Fruit fly (Drosophila melanogaster) whole organism, embryonic: Measurements from ENCODE around the gene CG14960.

Experiments
- Ada2b ChIP-seq: fragments of 200-800 bp; sonication (Bioruptor generic); IDR thresholded peaks from 2 replicates; pipeline ENCODE4 v1.3.6; 2022; ENCODE audit warnings: missing biosample characterization, missing genetic modification characterization
- BEAF-32 ChIP-seq: fragments of 200-800 bp; sonication (Bioruptor generic); optimal IDR thresholded peaks from 3 replicates; lab custom pipeline; 2017; ENCODE audit warnings: missing biosample characterization, missing genetic modification characterization, mild to moderate bottlenecking, moderate library complexity, missing genetic modification reagents
- CG10209 ChIP-seq: fragments of 200-800 bp; sonication (Bioruptor generic); optimal IDR thresholded peaks from 3 replicates; lab custom pipeline; 2017; ENCODE audit warnings: missing biosample characterization, mild to moderate bottlenecking, missing genetic modification characterization, missing genetic modification reagents
- CG10654 ChIP-seq: fragments of 200-800 bp; sonication (Bioruptor generic); optimal IDR thresholded peaks from 2 replicates; lab custom pipeline; 2016; ENCODE audit warnings: missing biosample characterization, missing genetic modification characterization
- CG11504 ChIP-seq: fragments of 200-800 bp; sonication (Bioruptor generic); optimal IDR thresholded peaks from 3 replicates; lab custom pipeline; 2019; ENCODE audit warnings: missing biosample characterization, mild to moderate bottlenecking, missing genetic modification characterization, moderate library complexity
- CG11696 ChIP-seq: fragments of 200-800 bp; sonication (Bioruptor generic); IDR thresholded peaks from 2 replicates; pipeline ENCODE4 v1.3.6; 2022; ENCODE audit warnings: missing biosample characterization, missing genetic modification characterization
- CG12659 ChIP-seq: fragments of 200-800 bp; sonication (Bioruptor generic); optimal IDR thresholded peaks from 3 replicates; lab custom pipeline; 2017; ENCODE audit warnings: mild to moderate bottlenecking, missing biosample characterization, missing genetic modification reagents, missing genetic modification characterization
- CG12769 ChIP-seq: fragments of 200-800 bp; sonication (Bioruptor generic); optimal IDR thresholded peaks from 2 replicates; lab custom pipeline; 2019; ENCODE audit warnings: missing biosample characterization, mild to moderate bottlenecking, missing genetic modification characterization, moderate library complexity
- CG13775 ChIP-seq: fragments of 200-800 bp; sonication (Bioruptor generic); optimal IDR thresholded peaks from 3 replicates; lab custom pipeline; 2017; ENCODE audit warnings: missing biosample characterization, mild to moderate bottlenecking, missing genetic modification characterization
- CG15011 ChIP-seq: fragments of 200-800 bp; sonication (Bioruptor generic); optimal IDR thresholded peaks from 3 replicates; lab custom pipeline; 2018; ENCODE audit warnings: missing biosample characterization, mild to moderate bottlenecking, missing genetic modification characterization
- CG18476 ChIP-seq: fragments of 200-800 bp; sonication (Bioruptor generic); optimal IDR thresholded peaks from 2 replicates; lab custom pipeline; 2016; ENCODE audit warnings: missing biosample characterization, mild to moderate bottlenecking, missing genetic modification characterization
- CG43689 ChIP-seq: fragments of 200-800 bp; sonication (Bioruptor generic); IDR thresholded peaks from 2 replicates; pipeline ENCODE4 v1.3.6; 2022; ENCODE audit warnings: missing biosample characterization, missing genetic modification characterization
- CG4707 ChIP-seq: fragments of 200-800 bp; sonication (Bioruptor generic); optimal IDR thresholded peaks from 2 replicates; lab custom pipeline; 2018; ENCODE audit warnings: missing biosample characterization, mild to moderate bottlenecking, missing genetic modification characterization, moderate library complexity
- CG6854 ChIP-seq: fragments of 200-800 bp; sonication (Bioruptor generic); optimal IDR thresholded peaks from 3 replicates; lab custom pipeline; 2017; ENCODE audit warnings: missing biosample characterization, mild to moderate bottlenecking, missing genetic modification characterization
- CG9215 ChIP-seq: fragments of 200-800 bp; sonication (Bioruptor generic); IDR thresholded peaks from 2 replicates; pipeline ENCODE4 v1.3.6; 2022; ENCODE audit warnings: missing biosample characterization, missing genetic modification characterization
- CG9932 ChIP-seq: fragments of 200-800 bp; sonication (Bioruptor generic); IDR thresholded peaks from 2 replicates; pipeline ENCODE4 v1.3.6; 2022; ENCODE audit warnings: missing biosample characterization, missing genetic modification characterization
- CTCF ChIP-seq: fragments of 200-800 bp; sonication (Bioruptor generic); optimal IDR thresholded peaks from 2 replicates; lab custom pipeline; 2017; ENCODE audit warnings: missing biosample characterization, mild to moderate bottlenecking, missing genetic modification characterization, moderate library complexity
- CkIIα-i1 ChIP-seq: fragments of 200-800 bp; sonication (Bioruptor generic); IDR thresholded peaks from 2 replicates; pipeline ENCODE4 v1.3.6; 2022; ENCODE audit warnings: missing biosample characterization, missing genetic modification characterization
- D19A ChIP-seq: fragments of 200-800 bp; optimal IDR thresholded peaks from 3 replicates; lab custom pipeline; 2019; ENCODE audit warnings: missing biosample characterization, mild to moderate bottlenecking, missing genetic modification characterization, moderate library complexity
- Dad ChIP-seq: fragments of 200-800 bp; sonication (Bioruptor generic); optimal IDR thresholded peaks from 3 replicates; lab custom pipeline; 2016; ENCODE audit warnings: missing biosample characterization, missing genetic modification characterization
- Deaf1 ChIP-seq: fragments of 200-800 bp; optimal IDR thresholded peaks from 3 replicates; lab custom pipeline; 2019; ENCODE audit warnings: missing biosample characterization, mild to moderate bottlenecking, missing genetic modification characterization, moderate library complexity
- E2f2 ChIP-seq: fragments of 200-800 bp; sonication (Bioruptor generic); IDR thresholded peaks from 2 replicates; pipeline ENCODE4 v1.3.6; 2022; ENCODE audit warnings: missing biosample characterization, missing genetic modification characterization
- Hand ChIP-seq: fragments of 200-800 bp; sonication (Bioruptor generic); optimal IDR thresholded peaks from 2 replicates; lab custom pipeline; 2017; ENCODE audit warnings: mild to moderate bottlenecking, missing biosample characterization, missing genetic modification reagents, missing genetic modification characterization
- Hmr ChIP-seq: fragments of 200-800 bp; sonication (Bioruptor generic); optimal IDR thresholded peaks from 3 replicates; lab custom pipeline; 2017; ENCODE audit warnings: mild to moderate bottlenecking, missing biosample characterization, missing genetic modification reagents, missing genetic modification characterization
- Max ChIP-seq: fragments of 200-800 bp; sonication (Bioruptor generic); optimal IDR thresholded peaks from 2 replicates; lab custom pipeline; 2016; ENCODE audit warnings: missing biosample characterization, mild to moderate bottlenecking, missing genetic modification characterization
- NFAT ChIP-seq: fragments of 200-800 bp; sonication (Bioruptor generic); IDR thresholded peaks from 2 replicates; pipeline ENCODE4 v1.3.6; 2022; ENCODE audit warnings: missing biosample characterization, missing genetic modification characterization
- NK7.1 ChIP-seq: fragments of 200-800 bp; sonication (Bioruptor generic); optimal IDR thresholded peaks from 3 replicates; lab custom pipeline; 2016; ENCODE audit warnings: missing biosample characterization, missing genetic modification characterization
- Oaz ChIP-seq: fragments of 200-800 bp; sonication (Bioruptor generic); IDR thresholded peaks from 2 replicates; pipeline ENCODE4 v1.3.6; 2022; ENCODE audit warnings: missing biosample characterization, missing genetic modification characterization
- Poxn ChIP-seq: fragments of 200-800 bp; sonication (Bioruptor generic); IDR thresholded peaks from 2 replicates; pipeline ENCODE4 v1.3.6; 2022; ENCODE audit warnings: missing biosample characterization, missing genetic modification characterization
- Side ChIP-seq: fragments of 200-800 bp; sonication (Bioruptor generic); optimal IDR thresholded peaks from 2 replicates; lab custom pipeline; 2016; ENCODE audit warnings: missing biosample characterization, missing genetic modification characterization
- Sry-δ ChIP-seq: fragments of 200-800 bp; sonication (Bioruptor generic); optimal IDR thresholded peaks from 2 replicates; lab custom pipeline; 2016; ENCODE audit warnings: missing biosample characterization, missing genetic modification characterization
- TFAM ChIP-seq: fragments of 200-800 bp; sonication (Bioruptor generic); optimal IDR thresholded peaks from 2 replicates; lab custom pipeline; 2017; ENCODE audit warnings: missing biosample characterization, missing genetic modification characterization, inconsistent platforms
- amos ChIP-seq: fragments of 200-800 bp; sonication (Bioruptor generic); IDR thresholded peaks from 2 replicates; pipeline ENCODE4 v1.3.6; 2022; ENCODE audit warnings: missing biosample characterization, missing genetic modification characterization; ENCODE audit not compliant: partially characterized antibody
- bcd ChIP-seq: fragments of 200-800 bp; sonication (Bioruptor generic); optimal IDR thresholded peaks from 2 replicates; lab custom pipeline; 2017; ENCODE audit warnings: missing biosample characterization, mild to moderate bottlenecking, missing genetic modification characterization
- bigmax ChIP-seq: fragments of 200-800 bp; sonication (Bioruptor generic); optimal IDR thresholded peaks from 2 replicates; lab custom pipeline; 2018; ENCODE audit warnings: missing biosample characterization, mild to moderate bottlenecking, missing genetic modification characterization
- chinmo ChIP-seq: fragments of 200-800 bp; sonication (Bioruptor generic); IDR thresholded peaks from 4 replicates; pipeline ENCODE4 v1.3.6; 2022; ENCODE audit warnings: missing biosample characterization, missing genetic modification characterization; ENCODE audit not compliant: partially characterized antibody
- crp ChIP-seq, 2 experiments: fragments of 200-800 bp; sonication (Bioruptor generic); optimal IDR thresholded peaks; 2 replicates in 1 of 2; 3 replicates in 1 of 2; lab custom pipeline; 2017; ENCODE audit warnings: missing biosample characterization in 2 of 2, missing genetic modification characterization in 2 of 2, mild to moderate bottlenecking in 1 of 2, moderate library complexity in 1 of 2
- dimm ChIP-seq: fragments of 200-800 bp; sonication (Bioruptor generic); IDR thresholded peaks from 2 replicates; pipeline ENCODE4 v1.3.6; 2022; ENCODE audit warnings: missing biosample characterization, missing genetic modification characterization
- exex ChIP-seq: fragments of 200-800 bp; sonication (Bioruptor generic); optimal IDR thresholded peaks from 4 replicates; lab custom pipeline; 2018; ENCODE audit warnings: missing biosample characterization, mild to moderate bottlenecking, missing genetic modification characterization, moderate library complexity
- fd96Cb ChIP-seq: fragments of 200-800 bp; sonication (Bioruptor generic); optimal IDR thresholded peaks from 2 replicates; lab custom pipeline; 2018; ENCODE audit warnings: missing biosample characterization, mild to moderate bottlenecking, missing genetic modification characterization, moderate library complexity
- gem ChIP-seq: fragments of 200-800 bp; sonication (Bioruptor generic); optimal IDR thresholded peaks from 2 replicates; lab custom pipeline; 2019; ENCODE audit warnings: missing biosample characterization, mild to moderate bottlenecking, missing genetic modification characterization, moderate library complexity
- insv ChIP-seq, 2 experiments: fragments of 200-800 bp; sonication (Bioruptor generic); optimal IDR thresholded peaks; 3 replicates each; lab custom pipeline; 2016 to 2018; ENCODE audit warnings: missing biosample characterization in 2 of 2, missing genetic modification characterization in 2 of 2
- salm ChIP-seq: fragments of 200-800 bp; sonication (Bioruptor generic); optimal IDR thresholded peaks from 2 replicates; lab custom pipeline; 2018; ENCODE audit warnings: missing biosample characterization, mild to moderate bottlenecking, missing genetic modification characterization
- sd ChIP-seq: fragments of 200-800 bp; sonication (Bioruptor generic); optimal IDR thresholded peaks from 3 replicates; lab custom pipeline; 2018; ENCODE audit warnings: missing biosample characterization, mild to moderate bottlenecking, missing genetic modification characterization, moderate library complexity
- shn ChIP-seq: fragments of 200-800 bp; sonication (Bioruptor generic); optimal IDR thresholded peaks from 3 replicates; lab custom pipeline; 2016; ENCODE audit warnings: missing biosample characterization, missing genetic modification characterization
- sob ChIP-seq: fragments of 200-800 bp; sonication (Bioruptor generic); IDR thresholded peaks from 2 replicates; pipeline ENCODE4 v1.3.6; 2022; ENCODE audit warnings: missing biosample characterization, missing genetic modification characterization
- sqz ChIP-seq: fragments of 200-800 bp; sonication (Bioruptor generic); optimal IDR thresholded peaks from 3 replicates; lab custom pipeline; 2018; ENCODE audit warnings: missing biosample characterization, mild to moderate bottlenecking, missing genetic modification characterization
- ssp ChIP-seq: fragments of 200-800 bp; sonication (Bioruptor generic); IDR thresholded peaks from 2 replicates; pipeline ENCODE4 v1.3.6; 2022; ENCODE audit warnings: missing biosample characterization, missing genetic modification characterization
- tll ChIP-seq, 2 experiments: fragments of 200-800 bp in 1 of 2; fragments of >200 bp in 1 of 2; sonication (Bioruptor generic) in 1 of 2; optimal IDR thresholded peaks; 2 replicates each; lab custom pipeline; 2017 to 2019; ENCODE audit warnings: missing biosample characterization in 2 of 2, missing genetic modification characterization in 2 of 2, mild to moderate bottlenecking in 1 of 2, moderate library complexity in 1 of 2
- ttk ChIP-seq: fragments of 200-800 bp; sonication (Bioruptor generic); IDR thresholded peaks from 2 replicates; pipeline ENCODE4 v2.1.2; 2022; ENCODE audit warnings: missing biosample characterization, missing genetic modification characterization
- zen2 ChIP-seq: fragments of 200-800 bp; sonication (Bioruptor generic); IDR thresholded peaks from 3 replicates; pipeline ENCODE4 v1.3.6; 2022; ENCODE audit warnings: missing biosample characterization, missing genetic modification characterization; ENCODE audit not compliant: partially characterized antibody

Gene CG14960

DNA sequence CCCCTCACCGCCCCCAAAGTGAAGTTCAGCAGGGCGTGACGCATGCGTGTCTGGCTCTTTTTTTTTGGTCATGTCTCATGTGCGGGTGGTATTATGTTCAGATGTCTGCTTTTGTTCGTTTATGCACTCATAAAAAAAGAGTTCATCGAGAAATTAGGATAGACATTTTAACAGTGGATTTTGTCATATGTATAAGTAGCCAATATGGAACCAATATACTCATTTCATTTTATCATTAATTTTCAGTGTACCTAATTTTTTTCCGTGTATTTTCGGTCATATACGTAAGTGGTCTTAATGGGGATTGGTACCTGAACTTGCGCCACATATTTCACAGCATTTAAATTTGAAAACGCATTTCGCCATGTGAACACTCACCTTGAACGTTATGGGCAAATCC lies 29.5 kb downstream of the CG14960 start (continued):
- TF ChIP-seq crp (GFP tag; optimal IDR thresholded peaks at IDR 0.05; lab: Kevin White, UChicago) (no peak), CG15011 (GFP tag; lab: Kevin White, UChicago) (no peak), sob (peak; percentile 72), Ada2b (GFP tag; lab: Robert Waterston, UW) (peak; percentile 73), CG12769 (tag; lab: Kevin White, UChicago) (peak; percentile 29), Dad (GFP tag; lab: Kevin White, UChicago) (peak; percentile 16), CG11504 (tag; lab: Kevin White, UChicago) (peak; percentile 83), CG4707 (GFP tag; lab: Kevin White, UChicago) (no peak), CG6854 (GFP tag; lab: Kevin White, UChicago) (peak; percentile 17), Hand (GFP tag; lab: Kevin White, UChicago) (no peak), Sry-δ (GFP tag; lab: Kevin White, UChicago) (peak; percentile 15), exex (tag; lab: Kevin White, UChicago) (no peak), E2f2 (GFP tag; lab: Robert Waterston, UW) (peak; percentile 43; the same call in 1 of the 2 replicates), tll (GFP tag; optimal IDR thresholded peaks at IDR 0.05; lab: Kevin White, UChicago) (no peak), dimm (GFP tag; lab: Robert Waterston, UW) (no peak), TFAM (no peak), CG9932 (GFP tag; lab: Robert Waterston, UW) (no peak; the same call in 1 of the 2 replicates), salm (peak; percentile 39), chinmo (GFP tag; lab: Robert Waterston, UW) (no peak), BEAF-32 (GFP tag; lab: Kevin White, UChicago) (no peak), Max (GFP tag; lab: Kevin White, UChicago) (peak; percentile 41), sqz (GFP tag; lab: Kevin White, UChicago) (peak; percentile 74), CG43689 (GFP tag; lab: Robert Waterston, UW) (no peak), ssp (peak; percentile 63), CkIIα-i1 (no peak), CG10209 (peak; percentile 35), NFAT (no peak), sd (tag; lab: Kevin White, UChicago) (no peak), CG18476 (GFP tag; lab: Kevin White, UChicago) (peak; percentile 30), CTCF (GFP tag; lab: Kevin White, UChicago) (no peak), Poxn (no peak), CG13775 (peak; percentile 16), bcd (GFP tag; lab: Kevin White, UChicago) (peak; percentile 49), Side (GFP tag; lab: Kevin White, UChicago) (no peak), shn (peak; percentile 7), bigmax (GFP tag; lab: Kevin White, UChicago) (no peak), zen2 (no peak), Oaz (peak; percentile 67), D19A (tag; lab: Kevin White, UChicago) (peak; percentile 52), Hmr (peak; percentile 39), fd96Cb (tag; lab: Kevin White, UChicago) (peak; percentile 71), ttk (GFP tag; lab: Robert Waterston, UW) (peak; percentile 73), CG11696 (GFP tag; lab: Robert Waterston, UW) (peak; percentile 55; the same call in 1 of the 2 replicates), CG10654 (GFP tag; lab: Kevin White, UChicago) (peak; percentile 49), Deaf1 (tag; lab: Kevin White, UChicago) (no peak), CG9215 (GFP tag; lab: Robert Waterston, UW) (no peak; the same call in 1 of the 2 replicates), insv (GFP tag; optimal IDR thresholded peaks at IDR 0.05; lab: Kevin White, UChicago) (no peak), CG12659 (GFP tag; lab: Kevin White, UChicago) (peak; percentile 7), gem (peak; percentile 81), amos (no peak), NK7.1 (GFP tag; lab: Kevin White, UChicago) (peak; percentile 30)
